Worm (Caenorhabditis elegans): ENCODE data around the gene ttr-33.

DNA sequence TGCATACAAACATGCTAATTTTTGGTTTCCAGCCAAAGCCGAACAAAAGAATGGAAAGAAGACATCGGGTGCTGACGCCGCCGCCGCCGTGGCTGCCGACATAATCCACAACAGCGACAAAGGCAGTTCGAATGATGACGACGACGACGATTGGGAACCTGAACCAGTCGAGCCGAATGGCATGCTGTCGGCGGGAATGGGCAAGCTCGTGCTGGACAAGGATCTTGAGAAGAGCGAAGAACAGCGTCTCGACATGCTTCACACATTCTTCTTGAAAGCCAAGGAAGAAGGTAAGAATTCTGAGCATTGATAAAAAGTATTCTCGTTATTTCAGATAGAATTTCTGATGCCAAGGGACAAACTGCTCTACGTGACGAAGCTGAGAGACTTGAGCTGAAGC is 18.9 kb upstream of the ttr-33 start:
- TF ChIP-seq unc-62 (GFP tag; optimal IDR thresholded peaks at IDR 0.05) (no peak), elt-3 (tag; optimal IDR thresholded peaks at IDR 0.05) (no peak), hlh-1 (tag; optimal IDR thresholded peaks at IDR 0.05) (no peak), ceh-83 (GFP tag; optimal IDR thresholded peaks at IDR 0.05) (no peak), mab-5 (tag; optimal IDR thresholded peaks at IDR 0.05) (no peak), cnd-1 (tag; optimal IDR thresholded peaks at IDR 0.05) (no peak)
